Fruit fly (Drosophila melanogaster): ENCODE data around the gene muc.
A peak's percentile ranks its signal among the peaks of the same experiment; 100 is the strongest.

muc gene

dm6 chr2L:7420305-7421287 is 6.1 kb upstream of the muc start (continued):
- TF ChIP-seq CG32532 (GFP tag; IDR thresholded peaks at IDR 0.05) = peak; percentile 87
- TF ChIP-seq jumu (GFP tag; optimal IDR thresholded peaks at IDR 0.05) = peak; percentile 17
- peak; percentile 29 for TF ChIP-seq CG13296 (GFP tag; optimal IDR thresholded peaks at IDR 0.05)
- peak; percentile 75 for TF ChIP-seq lmd (GFP tag; IDR thresholded peaks at IDR 0.05)
- TF ChIP-seq NfI (GFP tag; optimal IDR thresholded peaks at IDR 0.05) = peak; percentile 51
- TF ChIP-seq gro (GFP tag; optimal IDR thresholded peaks at IDR 0.05) = peak; percentile 67
- no peak for TF ChIP-seq vnd (GFP tag; IDR thresholded peaks at IDR 0.05; ENCODE audit: partially characterized antibody)
- TF ChIP-seq chn (GFP tag; optimal IDR thresholded peaks at IDR 0.05) = peak; percentile 60

dm6 chr2L:7422429-7423283 is 4.0 kb upstream of the muc start:
- TF ChIP-seq repo (GFP tag; optimal IDR thresholded peaks at IDR 0.05) (no peak), CG8359 (GFP tag; optimal IDR thresholded peaks at IDR 0.05; ENCODE audit: borderline replicate concordance) (no peak), Scr (GFP tag; IDR thresholded peaks at IDR 0.05; ENCODE audit: partially characterized antibody) (no peak), oc (tag; optimal IDR thresholded peaks at IDR 0.05) (no peak), Sry-β (GFP tag; optimal IDR thresholded peaks at IDR 0.05) (no peak), en (GFP tag; optimal IDR thresholded peaks at IDR 0.05) (no peak), dmrt99B (tag; optimal IDR thresholded peaks at IDR 0.05) (peak; percentile 15), al (GFP tag; IDR thresholded peaks at IDR 0.05) (no peak), Dip2 (GFP tag; IDR thresholded peaks at IDR 0.05) (0 out of 2 replicates have a peak, but pooled peaks have one; percentile 11), fru (optimal IDR thresholded peaks at IDR 0.05) (no peak), trem (tag; optimal IDR thresholded peaks at IDR 0.05) (no peak), E2f1 (GFP tag; IDR thresholded peaks at IDR 0.05) (no peak), gt (GFP tag; IDR thresholded peaks at IDR 0.05) (no peak), CG14710 (tag; optimal IDR thresholded peaks at IDR 0.05) (no peak), H15 (GFP tag; IDR thresholded peaks at IDR 0.05) (0 out of 3 replicates have a peak, but pooled peaks have one; percentile 11), stc (GFP tag; IDR thresholded peaks at IDR 0.05) (no peak), corto (GFP tag; optimal IDR thresholded peaks at IDR 0.05) (no peak), crp (GFP tag; optimal IDR thresholded peaks at IDR 0.05) (no peak), Dfd (GFP tag; optimal IDR thresholded peaks at IDR 0.05) (no peak), Sry-δ (GFP tag; optimal IDR thresholded peaks at IDR 0.05) (no peak), phol (tag; optimal IDR thresholded peaks at IDR 0.05) (peak; percentile 24), CG7556 (GFP tag; optimal IDR thresholded peaks at IDR 0.05) (peak; percentile 33), CG3847 (GFP tag; IDR thresholded peaks at IDR 0.05) (no peak), CG3407 (GFP tag; optimal IDR thresholded peaks at IDR 0.05) (peak; percentile 3), bigmax (GFP tag; optimal IDR thresholded peaks at IDR 0.05) (no peak), emc (GFP tag; optimal IDR thresholded peaks at IDR 0.05) (no peak), prd (optimal IDR thresholded peaks at IDR 0.05) (no peak), prd (GFP tag; IDR thresholded peaks at IDR 0.05) (no peak), CG9797 (GFP tag; optimal IDR thresholded peaks at IDR 0.05) (no peak), Bteb2 (GFP tag; optimal IDR thresholded peaks at IDR 0.05) (no peak), dati (GFP tag; IDR thresholded peaks at IDR 0.05) (no peak), pros (GFP tag; optimal IDR thresholded peaks at IDR 0.05) (no peak), Dek (tag; optimal IDR thresholded peaks at IDR 0.05) (no peak), MTF-1 (GFP tag; optimal IDR thresholded peaks at IDR 0.05; ENCODE audit: borderline replicate concordance) (no peak), zfh2 (GFP tag; optimal IDR thresholded peaks at IDR 0.05) (no peak), CG12769 (tag; optimal IDR thresholded peaks at IDR 0.05) (no peak), nom (GFP tag; optimal IDR thresholded peaks at IDR 0.05) (peak; percentile 40), pzg (GFP tag; optimal IDR thresholded peaks at IDR 0.05) (no peak)

All from whole organism, embryonic.